Worm (Caenorhabditis elegans): ENCODE results near the gene F13A7.12.

Gene F13A7.12

DNA sequence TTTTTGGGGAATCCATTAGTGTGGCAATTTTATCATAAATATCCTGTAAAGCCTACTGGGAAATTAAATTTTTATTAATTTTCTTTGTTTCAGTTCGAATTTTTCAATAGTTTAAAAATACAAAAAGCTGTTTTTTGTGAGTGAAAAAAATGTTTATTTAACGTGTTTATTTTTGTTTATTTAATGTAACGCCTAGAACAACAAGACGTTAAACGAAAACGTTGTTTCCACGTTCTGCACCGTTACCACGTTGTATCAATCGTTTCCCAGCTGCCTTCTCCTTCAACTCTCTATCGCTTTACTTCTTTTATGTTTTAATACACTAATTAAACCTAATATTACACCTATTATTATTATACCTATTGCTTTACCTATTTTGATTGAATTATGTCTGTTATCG lies 51.9 kb downstream of the F13A7.12 start, which contains the start of gene T08G3.13:
TSS of gene T08G3.13 (plus strand) at position 301 of the 400 bp plus-strand sequence.
- no peak for TF ChIP-seq vab-15 (tag; optimal IDR thresholded peaks at IDR 0.05)
- TF ChIP-seq pag-3 (tag; optimal IDR thresholded peaks at IDR 0.05; ENCODE audit: borderline replicate concordance, insufficient read depth), result no peak
- no peak for TF ChIP-seq efl-3 (GFP tag; optimal IDR thresholded peaks at IDR 0.05)
- no peak for TF ChIP-seq elt-2 (tag; optimal IDR thresholded peaks at IDR 0.05)
- TF ChIP-seq ceh-90 (tag; optimal IDR thresholded peaks at IDR 0.05), result no peak
- no peak for TF ChIP-seq unc-98 (GFP tag; IDR thresholded peaks at IDR 0.05)
- no peak for TF ChIP-seq rnt-1 (tag; optimal IDR thresholded peaks at IDR 0.05)
- no peak for TF ChIP-seq fkh-4 (tag; optimal IDR thresholded peaks at IDR 0.05; ENCODE audit: borderline replicate concordance)
- TF ChIP-seq irx-1 (tag; optimal IDR thresholded peaks at IDR 0.05), result no peak
- TF ChIP-seq aha-1 (tag; optimal IDR thresholded peaks at IDR 0.05), result no peak
- no peak for TF ChIP-seq xbp-1 (tag; optimal IDR thresholded peaks at IDR 0.05)
- no peak for TF ChIP-seq egl-13 (tag; optimal IDR thresholded peaks at IDR 0.05)
- no peak for TF ChIP-seq lin-13 (GFP tag; optimal IDR thresholded peaks at IDR 0.05)
- no peak for TF ChIP-seq mdl-1 (tag; optimal IDR thresholded peaks at IDR 0.05)

All from whole organism, L1 larva.